Fruit fly (Drosophila melanogaster): ENCODE measurements around the gene vkg.
A peak's percentile ranks its signal among the peaks of the same experiment; 100 is the strongest.

dm6 chr2L:4976988-4977551 is 50.9 kb downstream of the vkg start, which contains the start of the genes Gmd and CG3792:
- TF ChIP-seq CG33017 (tag; optimal IDR thresholded peaks at IDR 0.05) (peak; percentile 89), CG7045 (GFP tag; optimal IDR thresholded peaks at IDR 0.05) (peak; percentile 94), cnc (optimal IDR thresholded peaks at IDR 0.05) (no peak)

Data from whole organism, adult.